Worm (Caenorhabditis elegans) whole organism, mixed stage, embryonic: ENCODE data around the gene F07H5.13.

Source experiments
- snpc-4 ChIP-seq: fragments of 150-350 bp; optimal IDR thresholded peaks from 2 replicates; lab custom pipeline; 2014; ENCODE audit warnings: missing biosample characterization, missing genetic modification characterization
- unc-62 ChIP-seq: fragments of 150-350 bp; optimal IDR thresholded peaks from 2 replicates; lab custom pipeline; 2014; ENCODE audit warnings: missing biosample characterization, missing genetic modification reagents, missing genetic modification characterization

ce11 chrII:8830917-8831316 lies 40.6 kb downstream of the F07H5.13 start:
- TF ChIP-seq unc-62 (GFP tag; lab: Kevin White, UChicago) (no peak), snpc-4 (tag; lab: Kevin White, UChicago) (no peak)
